Fruit fly (Drosophila melanogaster) whole organism: ENCODE measurements around the gene CG13713.

Experiments
- CG8478 ChIP-seq: fragments of >200 bp; optimal IDR thresholded peaks from 2 replicates; lab custom pipeline; 2018; ENCODE audit warnings: inconsistent platforms
- Dll ChIP-seq: fragments of >200 bp; optimal IDR thresholded peaks from 2 replicates; lab custom pipeline; 2017
- pan ChIP-seq: fragments of >200 bp; optimal IDR thresholded peaks from 2 replicates; lab custom pipeline; 2017
- psq ChIP-seq: fragments of >200 bp; optimal IDR thresholded peaks from 2 replicates; lab custom pipeline; 2017

DNA sequence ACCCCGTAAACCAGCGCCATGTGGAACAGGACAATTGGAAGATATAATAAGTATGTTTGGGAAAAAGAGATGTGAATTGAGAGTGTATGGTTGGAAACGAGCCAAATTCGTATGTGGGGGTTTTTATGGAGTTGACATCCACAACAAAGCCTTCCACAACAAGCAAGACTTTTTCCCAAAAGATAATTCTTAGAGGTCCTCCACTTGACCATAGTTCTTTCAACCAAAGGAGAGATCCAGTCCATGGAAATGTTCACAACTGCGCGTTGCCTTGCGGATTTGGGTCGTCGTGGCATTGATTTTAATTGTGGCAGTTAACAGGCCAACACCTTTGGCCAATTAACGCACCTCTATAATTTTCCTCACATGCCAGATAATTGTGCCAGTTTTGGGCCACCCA, 7.4 kb upstream of the CG13713 start, which contains the start of gene CG18418:
- TF ChIP-seq Dll (lab: Kevin White, UChicago) (no peak), pan (lab: Kevin White, UChicago) (no peak), CG8478 (no peak), psq (lab: Kevin White, UChicago) (no peak)
